Fruit fly (Drosophila melanogaster) whole organism, prepupa: Measurements from ENCODE around the gene CG3434.

ENCODE experiments used
- CG10631 ChIP-seq: fragments of 200-800 bp; sonication (Bioruptor generic); optimal IDR thresholded peaks from 2 replicates; lab custom pipeline; 2016; ENCODE audit warnings: missing biosample characterization, missing genetic modification characterization
- CG16779 ChIP-seq: fragments of 200-800 bp; sonication (Bioruptor generic); optimal IDR thresholded peaks from 3 replicates; lab custom pipeline; 2017; ENCODE audit warnings: missing biosample characterization, mild to moderate bottlenecking, missing genetic modification characterization
- CG6854 ChIP-seq: fragments of 200-800 bp; sonication (Bioruptor generic); optimal IDR thresholded peaks from 2 replicates; lab custom pipeline; 2017; ENCODE audit warnings: missing biosample characterization, mild to moderate bottlenecking, missing genetic modification characterization
- CG8319 ChIP-seq: fragments of 200-800 bp; sonication (Bioruptor generic); optimal IDR thresholded peaks from 3 replicates; lab custom pipeline; 2016; ENCODE audit warnings: missing biosample characterization, missing genetic modification characterization
- Hr39 ChIP-seq: fragments of 200-800 bp; sonication (Bioruptor generic); optimal IDR thresholded peaks from 2 replicates; lab custom pipeline; 2016; ENCODE audit warnings: missing biosample characterization, missing genetic modification characterization
- Hr4 ChIP-seq: fragments of 200-800 bp; sonication (Bioruptor generic); optimal IDR thresholded peaks from 3 replicates; lab custom pipeline; 2016; ENCODE audit warnings: missing biosample characterization, missing genetic modification characterization
- Lpt ChIP-seq: fragments of 200-800 bp; sonication (Bioruptor generic); optimal IDR thresholded peaks from 3 replicates; lab custom pipeline; 2016; ENCODE audit warnings: missing biosample characterization, missing genetic modification characterization
- OdsH ChIP-seq: fragments of 200-800 bp; sonication (Bioruptor generic); optimal IDR thresholded peaks from 3 replicates; lab custom pipeline; 2016; ENCODE audit warnings: missing biosample characterization, missing genetic modification characterization
- acj6 ChIP-seq: fragments of 200-800 bp; sonication (Bioruptor generic); optimal IDR thresholded peaks from 3 replicates; lab custom pipeline; 2016; ENCODE audit warnings: missing biosample characterization, missing genetic modification characterization
- eg ChIP-seq: fragments of 200-800 bp; sonication (Bioruptor generic); IDR thresholded peaks from 3 replicates; pipeline ENCODE4 v1.3.6; 2022; ENCODE audit warnings: missing biosample characterization, missing genetic modification characterization
- fd59A ChIP-seq: fragments of 200-800 bp; sonication (Bioruptor generic); optimal IDR thresholded peaks from 2 replicates; lab custom pipeline; 2017; ENCODE audit warnings: missing biosample characterization, mild to moderate bottlenecking, missing genetic modification characterization, missing genetic modification reagents
- fkh ChIP-seq: fragments of 200-800 bp; sonication (Bioruptor generic); optimal IDR thresholded peaks from 3 replicates; lab custom pipeline; 2017; ENCODE audit warnings: missing biosample characterization, mild to moderate bottlenecking, missing genetic modification characterization, moderate library complexity
- net ChIP-seq: fragments of 200-800 bp; sonication (Bioruptor generic); optimal IDR thresholded peaks from 3 replicates; lab custom pipeline; 2016; ENCODE audit warnings: missing biosample characterization, missing genetic modification characterization
- ss ChIP-seq, 2 experiments: fragments of 200-800 bp; sonication (Bioruptor generic); optimal IDR thresholded peaks; 2 replicates in 1 of 2; 3 replicates in 1 of 2; lab custom pipeline; 2017 to 2018; ENCODE audit warnings: mild to moderate bottlenecking in 2 of 2, missing biosample characterization in 2 of 2, missing genetic modification characterization in 2 of 2, moderate library complexity in 1 of 2

DNA sequence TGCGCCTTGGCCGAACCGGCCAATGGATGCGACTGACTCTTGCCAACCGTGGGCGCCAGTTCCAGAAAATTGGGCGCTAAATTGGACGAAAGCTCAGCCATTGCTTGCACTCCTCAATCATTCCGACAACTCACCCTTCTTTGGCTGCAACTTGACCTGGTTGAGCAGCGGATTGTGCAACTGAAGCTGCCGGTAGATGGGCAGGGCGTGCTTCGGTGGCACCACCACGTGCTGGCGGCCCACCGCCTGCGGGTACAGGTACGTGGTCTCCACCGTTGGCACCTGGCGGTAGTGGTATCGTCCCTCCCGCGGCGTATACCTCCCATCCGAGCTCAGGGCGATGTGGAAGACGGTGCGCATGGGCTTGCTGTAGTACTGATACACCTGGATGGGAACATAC lies 29.8 kb upstream of the CG3434 start:
- TF ChIP-seq fkh (GFP tag; lab: Kevin White, UChicago), result no peak
- no peak for TF ChIP-seq CG8319
- TF ChIP-seq fd59A (GFP tag; lab: Kevin White, UChicago), result no peak
- no peak for TF ChIP-seq ss (GFP tag; optimal IDR thresholded peaks at IDR 0.05; lab: Kevin White, UChicago)
- TF ChIP-seq Hr4 (GFP tag; lab: Kevin White, UChicago), result no peak
- no peak for TF ChIP-seq acj6 (GFP tag; lab: Kevin White, UChicago)
- no peak for TF ChIP-seq CG16779 (tag; lab: Kevin White, UChicago)
- no peak for TF ChIP-seq eg (GFP tag; lab: Robert Waterston, UW)
- TF ChIP-seq CG6854 (GFP tag; lab: Kevin White, UChicago), result no peak
- TF ChIP-seq net (GFP tag; lab: Kevin White, UChicago), result no peak
- TF ChIP-seq OdsH (GFP tag; lab: Kevin White, UChicago), result no peak
- TF ChIP-seq CG10631 (GFP tag; lab: Kevin White, UChicago), result no peak
- no peak for TF ChIP-seq Lpt (GFP tag; lab: Kevin White, UChicago)
- no peak for TF ChIP-seq Hr39 (GFP tag; lab: Kevin White, UChicago)
